Fruit fly (Drosophila melanogaster) Kc167 (cell line): Measurements from ENCODE around the gene CG10254.

Source experiments
- Sin3A ChIP-seq: fragments of >200 bp; optimal IDR thresholded peaks from 2 replicates; lab custom pipeline; 2018; ENCODE audit warnings: missing external identifiers
- h ChIP-seq: fragments of >200 bp; optimal IDR thresholded peaks from 3 replicates; lab custom pipeline; 2018; ENCODE audit warnings: missing external identifiers
- psq ChIP-seq: fragments of >200 bp; optimal IDR thresholded peaks from 2 replicates; lab custom pipeline; 2017; ENCODE audit warnings: missing external identifiers
- ttk ChIP-seq: sonication (Bioruptor generic); optimal IDR thresholded peaks from 2 replicates; lab custom pipeline; 2017; ENCODE audit warnings: missing external identifiers

DNA sequence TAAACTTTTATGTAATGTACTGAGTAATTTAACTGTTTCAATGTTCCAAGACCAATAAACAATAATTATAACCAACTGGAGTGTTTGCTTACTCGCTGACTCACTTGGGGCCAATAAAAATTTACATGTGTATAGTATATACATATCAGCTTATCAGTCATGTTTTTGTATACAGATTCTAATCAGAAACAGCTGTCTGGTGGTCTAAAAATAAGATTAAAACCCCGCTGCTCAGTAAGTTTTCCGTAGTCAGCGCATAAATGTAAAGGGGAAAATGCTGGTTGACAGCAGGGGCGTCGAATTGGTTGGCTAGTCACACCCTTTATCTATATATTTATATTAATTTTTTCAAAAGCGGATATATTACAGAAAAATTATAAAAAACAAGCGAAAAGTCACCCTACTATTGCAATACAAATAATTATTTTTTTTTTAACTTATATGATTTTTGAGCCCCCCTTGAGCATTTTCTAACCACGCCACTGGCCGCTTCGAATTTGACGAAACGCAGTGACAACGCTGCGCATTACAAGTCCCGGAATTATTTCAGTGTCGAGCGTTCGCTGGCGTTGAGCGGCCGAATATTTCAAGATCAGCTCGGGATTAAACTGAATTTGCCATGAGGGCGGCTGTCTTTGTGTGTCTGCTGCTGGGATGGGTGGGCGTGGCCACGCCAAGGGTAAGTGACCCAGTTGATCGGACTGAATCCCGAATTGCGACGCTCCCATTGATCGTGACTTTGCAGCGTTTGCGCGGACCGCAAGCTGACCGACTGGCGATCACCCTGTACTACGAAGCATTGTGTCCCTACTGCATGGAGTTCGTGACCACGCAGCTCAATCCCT is 16.2 kb downstream of the CG10254 start, which contains the start of gene GILT2:
- TF ChIP-seq psq (no peak), ttk (no peak), h (lab: Kevin White, UChicago) (no peak), Sin3A (lab: Kevin White, UChicago) (no peak)
